Worm (Caenorhabditis elegans) whole organism, L2 larva: ENCODE results near the gene R11E3.19.
"Not testable (repeated sequence)": the region's sequence is repeated elsewhere in the genome, so short reads cannot be mapped to it uniquely, and the experiment has no call there.

Experiments used
- C34F6.9 ChIP-seq: fragments of 150-350 bp; optimal IDR thresholded peaks from 2 replicates; lab custom pipeline; 2014; ENCODE audit warnings: missing biosample characterization, missing genetic modification characterization
- F13H6.1 ChIP-seq: sonication (generic microtip); optimal IDR thresholded peaks from 2 replicates; lab custom pipeline; 2016; ENCODE audit warnings: missing genetic modification characterization, missing compliant biosample characterization
- R02D3.7 ChIP-seq: fragments of 150-350 bp; optimal IDR thresholded peaks from 2 replicates; lab custom pipeline; 2014; ENCODE audit warnings: missing biosample characterization, missing genetic modification characterization
- Y55F3AM.14 ChIP-seq: fragments of 200-800 bp; sonication (Bioruptor generic); optimal IDR thresholded peaks from 2 replicates; lab custom pipeline; 2018; ENCODE audit warnings: mild to moderate bottlenecking, missing genetic modification characterization, missing compliant biosample characterization
- ZK546.5 ChIP-seq: sonication (generic microtip); optimal IDR thresholded peaks from 2 replicates; lab custom pipeline; 2017; ENCODE audit warnings: missing biosample characterization, missing genetic modification characterization
- aly-2 ChIP-seq: fragments of 150-350 bp; optimal IDR thresholded peaks from 2 replicates; lab custom pipeline; 2014; ENCODE audit warnings: missing biosample characterization, missing genetic modification characterization
- ama-1 ChIP-seq: fragments of 150-350 bp; optimal IDR thresholded peaks from 2 replicates; lab custom pipeline; 2018; ENCODE audit warnings: inconsistent platforms
- blmp-1 ChIP-seq: sonication (generic microtip); optimal IDR thresholded peaks from 2 replicates; lab custom pipeline; 2017; ENCODE audit warnings: missing genetic modification characterization, mild to moderate bottlenecking, missing compliant biosample characterization, antibody characterized with exemption, moderate library complexity; ENCODE audit not compliant: insufficient read depth
- ceh-82 ChIP-seq: fragments of 150-350 bp; optimal IDR thresholded peaks from 2 replicates; lab custom pipeline; 2014; ENCODE audit warnings: missing biosample characterization, missing genetic modification characterization
- crh-2 ChIP-seq: sonication (generic microtip); optimal IDR thresholded peaks from 2 replicates; lab custom pipeline; 2017; ENCODE audit warnings: missing biosample characterization, missing genetic modification characterization
- egl-27 ChIP-seq: sonication (generic microtip); optimal IDR thresholded peaks from 3 replicates; lab custom pipeline; 2017; ENCODE audit warnings: missing biosample characterization, missing genetic modification reagents, missing genetic modification characterization
- fos-1 ChIP-seq: fragments of 150-350 bp; optimal IDR thresholded peaks from 2 replicates; lab custom pipeline; 2014; ENCODE audit warnings: missing biosample characterization, missing genetic modification characterization
- gmeb-1 ChIP-seq: fragments of 150-350 bp; optimal IDR thresholded peaks from 2 replicates; lab custom pipeline; 2014; ENCODE audit warnings: missing biosample characterization, missing genetic modification characterization
- lin-11 ChIP-seq: fragments of 150-350 bp; sonication (generic microtip); optimal IDR thresholded peaks from 2 replicates; lab custom pipeline; 2014; ENCODE audit warnings: missing biosample characterization, missing genetic modification characterization, inconsistent platforms, mixed read lengths
- lin-13 ChIP-seq: fragments of 150-350 bp; optimal IDR thresholded peaks from 2 replicates; lab custom pipeline; 2014; ENCODE audit warnings: missing biosample characterization, missing genetic modification reagents, missing genetic modification characterization
- lin-39 ChIP-seq: fragments of 150-350 bp; optimal IDR thresholded peaks from 2 replicates; lab custom pipeline; 2014; ENCODE audit warnings: missing biosample characterization, missing genetic modification reagents, missing genetic modification characterization
- lsy-2 ChIP-seq, 2 experiments: fragments of 150-350 bp in 1 of 2; sonication (generic microtip) in 1 of 2; optimal IDR thresholded peaks; 2 replicates each; lab custom pipeline; 2014 to 2017; ENCODE audit warnings: missing biosample characterization in 2 of 2, missing genetic modification characterization in 2 of 2
- mab-5 ChIP-seq: fragments of 150-350 bp; optimal IDR thresholded peaks from 2 replicates; lab custom pipeline; 2014; ENCODE audit warnings: missing biosample characterization, missing genetic modification characterization
- mbf-1 ChIP-seq: sonication (generic microtip); optimal IDR thresholded peaks from 2 replicates; lab custom pipeline; 2017; ENCODE audit warnings: missing biosample characterization, missing genetic modification characterization
- nhr-10 ChIP-seq: sonication (generic microtip); optimal IDR thresholded peaks from 2 replicates; lab custom pipeline; 2017; ENCODE audit warnings: missing biosample characterization, missing genetic modification characterization
- nhr-11 ChIP-seq: fragments of 150-350 bp; optimal IDR thresholded peaks from 2 replicates; lab custom pipeline; 2014; ENCODE audit warnings: missing biosample characterization, missing genetic modification characterization
- nhr-12 ChIP-seq: fragments of 150-350 bp; optimal IDR thresholded peaks from 2 replicates; lab custom pipeline; 2014; ENCODE audit warnings: missing biosample characterization, missing genetic modification characterization
- nhr-129 ChIP-seq: fragments of 150-350 bp; optimal IDR thresholded peaks from 2 replicates; lab custom pipeline; 2014; ENCODE audit warnings: missing biosample characterization, missing genetic modification characterization
- nhr-21 ChIP-seq: fragments of 150-350 bp; optimal IDR thresholded peaks from 2 replicates; lab custom pipeline; 2014; ENCODE audit warnings: missing biosample characterization, missing genetic modification characterization
- nhr-25 ChIP-seq: fragments of 150-350 bp; sonication (generic microtip); optimal IDR thresholded peaks from 3 replicates; lab custom pipeline; 2014; ENCODE audit warnings: missing biosample characterization, missing genetic modification characterization
- nhr-6 ChIP-seq: fragments of 150-350 bp; optimal IDR thresholded peaks from 2 replicates; lab custom pipeline; 2014; ENCODE audit warnings: missing biosample characterization, missing genetic modification characterization
- sem-4 ChIP-seq: fragments of 150-350 bp; optimal IDR thresholded peaks from 2 replicates; lab custom pipeline; 2014; ENCODE audit warnings: missing biosample characterization, missing genetic modification reagents, missing genetic modification characterization
- sma-3 ChIP-seq: sonication (generic microtip); optimal IDR thresholded peaks from 2 replicates; lab custom pipeline; 2016; ENCODE audit warnings: missing genetic modification reagents, missing genetic modification characterization, missing compliant biosample characterization
- sma-9 ChIP-seq, 2 experiments: fragments of 150-350 bp in 1 of 2; sonication (generic microtip) in 1 of 2; optimal IDR thresholded peaks; 2 replicates each; lab custom pipeline; 2014 to 2016; ENCODE audit warnings: missing genetic modification characterization in 2 of 2, mild to moderate bottlenecking in 1 of 2, missing biosample characterization in 1 of 2, missing compliant biosample characterization in 1 of 2, missing genetic modification reagents in 1 of 2, moderate library complexity in 1 of 2
- snpc-4 ChIP-seq: fragments of 150-350 bp; optimal IDR thresholded peaks from 2 replicates; lab custom pipeline; 2014; ENCODE audit warnings: missing biosample characterization, missing genetic modification characterization
- unc-39 ChIP-seq: fragments of 150-350 bp; optimal IDR thresholded peaks from 2 replicates; lab custom pipeline; 2014; ENCODE audit warnings: missing biosample characterization, missing genetic modification characterization
- unc-55 ChIP-seq: fragments of 150-350 bp; sonication (generic microtip); optimal IDR thresholded peaks from 3 replicates; lab custom pipeline; 2014; ENCODE audit warnings: missing biosample characterization, missing genetic modification reagents, missing genetic modification characterization
- ztf-11 ChIP-seq: sonication (generic microtip); optimal IDR thresholded peaks from 2 replicates; lab custom pipeline; 2017; ENCODE audit warnings: missing biosample characterization, missing genetic modification characterization
- ztf-4 ChIP-seq: fragments of 150-350 bp; optimal IDR thresholded peaks from 2 replicates; lab custom pipeline; 2014; ENCODE audit warnings: missing biosample characterization, missing genetic modification characterization

Gene R11E3.19

ce11 chrIV:4744167-4744566 lies 31.7 kb downstream of the R11E3.19 start, which contains the start of gene hoe-1:
hoe-1 (minus strand) TSS chrIV:4744267.
- TF ChIP-seq sem-4 (tag; lab: Kevin White, UChicago) (no peak), ztf-11 (tag; lab: Kevin White, UChicago) (no peak), mab-5 (tag; lab: Kevin White, UChicago) (no peak), snpc-4 (tag; lab: Kevin White, UChicago) (no peak), lin-39 (no peak), nhr-12 (no peak)
- TF ChIP-seq, all 48 proteins: peak for 0

- TF ChIP-seq ama-1 (lab: Kevin White, UChicago) (no peak), Y55F3AM.14 (GFP tag; lab: Kevin White, UChicago) (no peak), nhr-21 (tag; lab: Kevin White, UChicago) (no peak), ZK546.5 (tag; lab: Kevin White, UChicago) (no peak), nhr-12 (no peak), ceh-82 (no peak), blmp-1 (tag; lab: Kevin White, UChicago) (no peak), lin-39 (no peak), nhr-129 (tag; lab: Kevin White, UChicago) (no peak), unc-39 (tag; lab: Kevin White, UChicago) (no peak), aly-2 (no peak), egl-27 (tag; lab: Kevin White, UChicago) (no peak), mbf-1 (no peak), unc-55 (GFP tag; lab: Kevin White, UChicago) (no peak), lin-11 (tag; lab: Kevin White, UChicago) (no peak), nhr-6 (tag; lab: Kevin White, UChicago) (no peak), R02D3.7 (no peak), sma-9 (GFP tag; optimal IDR thresholded peaks at IDR 0.05; lab: Kevin White, UChicago) (no peak), sma-9 (tag; optimal IDR thresholded peaks at IDR 0.05; lab: Kevin White, UChicago) (no peak)
Observed at ce11 chrIV:4742480-4742879, 33.4 kb downstream of the R11E3.19 start.

ce11 chrIV:4737258-4737657 lies 38.6 kb downstream of the R11E3.19 start, which contains the start of gene fbxb-78:
fbxb-78 (plus strand) TSS chrIV:4737558.
- TF ChIP-seq nhr-10 (tag; lab: Kevin White, UChicago) (no peak), F13H6.1 (tag; lab: Kevin White, UChicago) (no peak)
- TF ChIP-seq, all 48 proteins: peak for 0

ce11 chrIV:4727935-4728334 lies 48.0 kb downstream of the R11E3.19 start:
- TF ChIP-seq nhr-25, result peak; percentile 83
- peak; percentile 11 for TF ChIP-seq nhr-6 (tag; lab: Kevin White, UChicago)
- TF ChIP-seq mab-5 (tag; lab: Kevin White, UChicago), result peak; percentile 68
- peak; percentile 4 for TF ChIP-seq ceh-82
- TF ChIP-seq sma-9 (GFP tag; optimal IDR thresholded peaks at IDR 0.05; lab: Kevin White, UChicago), result peak; percentile 53
- TF ChIP-seq sma-9 (tag; optimal IDR thresholded peaks at IDR 0.05; lab: Kevin White, UChicago), result not testable (repeated sequence)
- peak; percentile 58 for TF ChIP-seq unc-55 (GFP tag; lab: Kevin White, UChicago)
- peak; percentile 80 for TF ChIP-seq ZK546.5 (tag; lab: Kevin White, UChicago)
- TF ChIP-seq gmeb-1 (tag; lab: Kevin White, UChicago), result peak; percentile 65
- TF ChIP-seq sma-3 (GFP tag; lab: Kevin White, UChicago), result peak; percentile 95
- TF ChIP-seq ztf-4 (tag; lab: Kevin White, UChicago), result peak; percentile 5
- TF ChIP-seq C34F6.9 (tag; lab: Kevin White, UChicago), result peak; percentile 62
- TF ChIP-seq nhr-21 (tag; lab: Kevin White, UChicago), result peak; percentile 74
- peak; percentile 91 for TF ChIP-seq Y55F3AM.14 (GFP tag; lab: Kevin White, UChicago)
- TF ChIP-seq lsy-2 (tag; optimal IDR thresholded peaks at IDR 0.05; lab: Kevin White, UChicago), result peak; percentile 97 to 98
- peak; percentile 90 for TF ChIP-seq F13H6.1 (tag; lab: Kevin White, UChicago)
- peak; percentile 67 for TF ChIP-seq crh-2 (tag; lab: Kevin White, UChicago)
- TF ChIP-seq fos-1 (tag; lab: Kevin White, UChicago), result peak; percentile 33
- peak; percentile 46 for TF ChIP-seq sem-4 (tag; lab: Kevin White, UChicago)
- peak; percentile 34 for TF ChIP-seq R02D3.7
- peak; percentile 72 for TF ChIP-seq lin-13
- peak; percentile 13 for TF ChIP-seq nhr-129 (tag; lab: Kevin White, UChicago)

- TF ChIP-seq lsy-2 (tag; optimal IDR thresholded peaks at IDR 0.05; lab: Kevin White, UChicago) (peak; percentile 95 to 98), lin-13 (peak; percentile 68), F13H6.1 (tag; lab: Kevin White, UChicago) (peak; percentile 81), ZK546.5 (tag; lab: Kevin White, UChicago) (peak; percentile 74), crh-2 (tag; lab: Kevin White, UChicago) (peak; percentile 36), R02D3.7 (peak; percentile 21), mab-5 (tag; lab: Kevin White, UChicago) (peak; percentile 16), sma-9 (GFP tag; optimal IDR thresholded peaks at IDR 0.05; lab: Kevin White, UChicago) (peak; percentile 50), C34F6.9 (tag; lab: Kevin White, UChicago) (peak; percentile 32), nhr-129 (tag; lab: Kevin White, UChicago) (peak; percentile 29), ztf-4 (tag; lab: Kevin White, UChicago) (peak; percentile 19), nhr-21 (tag; lab: Kevin White, UChicago) (peak; percentile 65), blmp-1 (tag; lab: Kevin White, UChicago) (peak; percentile 13), nhr-11 (tag; lab: Kevin White, UChicago) (peak; percentile 34), unc-55 (GFP tag; lab: Kevin White, UChicago) (peak; percentile 35), nhr-25 (peak; percentile 65), sma-3 (GFP tag; lab: Kevin White, UChicago) (peak; percentile 86), gmeb-1 (tag; lab: Kevin White, UChicago) (peak; percentile 58), nhr-6 (tag; lab: Kevin White, UChicago) (peak; percentile 11)
- TF ChIP-seq sma-9 (tag; optimal IDR thresholded peaks at IDR 0.05; lab: Kevin White, UChicago), result not testable (repeated sequence)
Observed at ce11 chrIV:4725478-4725920, 50.4 kb downstream of the R11E3.19 start.
